Worm (Caenorhabditis elegans): ENCODE data around the gene srh-82.

- TF ChIP-seq ztf-4 (tag; optimal IDR thresholded peaks at IDR 0.05) (no peak), pha-4 (tag; optimal IDR thresholded peaks at IDR 0.05) (no peak), elt-1 (tag; optimal IDR thresholded peaks at IDR 0.05) (no peak), mdl-1 (tag; optimal IDR thresholded peaks at IDR 0.05) (no peak), ZK546.5 (tag; optimal IDR thresholded peaks at IDR 0.05) (no peak)
Measured at ce11 chrV:122249-122648, 22.6 kb upstream of the srh-82 start.

Measured in whole organism, L3 larva.